Fruit fly (Drosophila melanogaster): ENCODE results near the gene Ge-1.

The Ge-1 gene

DNA sequence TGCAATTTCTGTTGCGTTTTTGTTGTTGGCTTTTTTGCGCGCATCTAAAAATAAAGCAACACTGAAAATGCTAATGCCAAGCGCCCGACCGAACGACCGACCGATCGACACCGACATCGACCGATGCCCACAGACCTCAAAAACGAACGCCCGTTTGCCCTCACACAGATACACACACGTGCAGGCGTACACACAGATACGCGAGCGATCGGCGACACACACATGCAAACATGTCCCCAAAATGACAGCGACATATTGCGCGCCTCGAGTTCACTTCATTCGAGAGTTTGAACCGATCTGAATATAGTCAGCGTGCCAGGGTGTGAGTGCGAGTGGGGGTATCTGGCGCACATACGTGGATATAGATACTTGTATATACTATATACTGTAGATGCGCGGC, 39.5 kb downstream of the Ge-1 start (continued):
- TF ChIP-seq Smox (GFP tag; optimal IDR thresholded peaks at IDR 0.05) (no peak), CG31627 (GFP tag; optimal IDR thresholded peaks at IDR 0.05) (no peak), Lpt (GFP tag; optimal IDR thresholded peaks at IDR 0.05) (peak; percentile 5), fd59A (GFP tag; optimal IDR thresholded peaks at IDR 0.05) (no peak), CG10669 (GFP tag; optimal IDR thresholded peaks at IDR 0.05) (no peak)

DNA sequence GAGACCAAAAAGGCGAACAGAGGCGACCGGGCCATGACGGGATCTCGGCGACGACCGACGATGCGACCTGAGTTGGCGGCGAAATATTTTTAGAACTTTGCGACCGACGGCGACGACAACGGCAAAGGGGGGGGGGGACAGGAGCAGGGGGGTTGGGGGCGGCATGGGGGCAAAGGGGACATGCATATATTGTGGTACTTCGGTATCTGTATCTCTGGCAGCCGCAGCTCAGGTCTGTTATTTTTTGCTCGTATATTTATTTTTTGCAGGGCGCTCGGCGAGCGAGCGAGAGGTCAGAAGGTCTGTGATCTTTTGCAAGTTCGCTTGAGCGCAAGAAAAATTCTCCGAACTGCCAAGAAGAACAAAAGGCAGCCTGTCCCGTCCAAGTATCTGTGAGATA, 41.5 kb downstream of the Ge-1 start:
- no peak for TF ChIP-seq Hr38 (GFP tag; optimal IDR thresholded peaks at IDR 0.05)
- no peak for TF ChIP-seq Ets96B (tag; optimal IDR thresholded peaks at IDR 0.05)
- no peak for TF ChIP-seq esn (GFP tag; optimal IDR thresholded peaks at IDR 0.05)
- peak in 1 of 2 experiments; percentile 2 for TF ChIP-seq ss (GFP tag; optimal IDR thresholded peaks at IDR 0.05)
- peak; percentile 77 for TF ChIP-seq svp (GFP tag)
- peak; percentile 38 for TF ChIP-seq CG9139 (GFP tag; optimal IDR thresholded peaks at IDR 0.05)
- TF ChIP-seq dsx (GFP tag; optimal IDR thresholded peaks at IDR 0.05; ENCODE audit: poor library complexity, severe bottlenecking): peak; percentile 42

DNA sequence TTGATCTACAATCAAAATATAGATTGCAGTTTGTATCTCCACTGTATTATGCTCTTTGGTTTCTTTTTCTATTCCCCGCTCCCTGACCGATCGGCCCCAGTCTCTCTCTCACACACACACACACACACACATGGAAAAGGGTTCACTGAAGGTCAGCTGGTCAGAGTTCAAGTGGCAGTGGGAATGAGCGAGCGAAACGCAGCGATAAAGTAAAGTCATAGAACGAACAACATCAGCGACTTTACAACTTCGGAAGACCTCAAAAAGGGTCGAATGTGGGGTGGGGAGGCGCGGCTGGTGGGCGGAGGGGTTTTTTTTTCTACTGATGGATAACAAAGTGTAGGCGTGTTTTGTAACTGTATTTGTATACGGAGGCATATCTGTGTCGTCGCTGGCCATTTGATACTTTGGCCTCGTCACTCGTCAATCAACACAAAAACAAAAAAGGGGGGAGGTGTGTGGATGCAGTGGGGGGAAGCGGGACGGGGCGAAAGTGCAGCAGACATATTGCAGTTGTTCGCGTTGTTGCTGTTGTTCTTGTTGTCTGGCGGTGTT, 42.5 kb downstream of the Ge-1 start:
- TF ChIP-seq Gug (GFP tag; IDR thresholded peaks at IDR 0.05) (0 out of 2 replicates have a peak, but pooled peaks have one; percentile 21), CG11294 (GFP tag; IDR thresholded peaks at IDR 0.05) (0 out of 2 replicates have a peak, but pooled peaks have one; percentile 1), Ets21C (GFP tag; optimal IDR thresholded peaks at IDR 0.05) (no peak), Hr38 (GFP tag; optimal IDR thresholded peaks at IDR 0.05) (no peak), CG15336 (GFP tag; IDR thresholded peaks at IDR 0.05) (peak; percentile 18; the same call in 1 of the 2 replicates), spab (GFP tag; optimal IDR thresholded peaks at IDR 0.05) (no peak), svp (GFP tag) (peak; percentile 73), CG6163 (GFP tag; IDR thresholded peaks at IDR 0.05) (0 out of 3 replicates have a peak, but pooled peaks have one; percentile 7), Hr4 (GFP tag; optimal IDR thresholded peaks at IDR 0.05) (no peak), CG6276 (GFP tag; optimal IDR thresholded peaks at IDR 0.05) (no peak), topi (GFP tag; optimal IDR thresholded peaks at IDR 0.05) (no peak)

DNA sequence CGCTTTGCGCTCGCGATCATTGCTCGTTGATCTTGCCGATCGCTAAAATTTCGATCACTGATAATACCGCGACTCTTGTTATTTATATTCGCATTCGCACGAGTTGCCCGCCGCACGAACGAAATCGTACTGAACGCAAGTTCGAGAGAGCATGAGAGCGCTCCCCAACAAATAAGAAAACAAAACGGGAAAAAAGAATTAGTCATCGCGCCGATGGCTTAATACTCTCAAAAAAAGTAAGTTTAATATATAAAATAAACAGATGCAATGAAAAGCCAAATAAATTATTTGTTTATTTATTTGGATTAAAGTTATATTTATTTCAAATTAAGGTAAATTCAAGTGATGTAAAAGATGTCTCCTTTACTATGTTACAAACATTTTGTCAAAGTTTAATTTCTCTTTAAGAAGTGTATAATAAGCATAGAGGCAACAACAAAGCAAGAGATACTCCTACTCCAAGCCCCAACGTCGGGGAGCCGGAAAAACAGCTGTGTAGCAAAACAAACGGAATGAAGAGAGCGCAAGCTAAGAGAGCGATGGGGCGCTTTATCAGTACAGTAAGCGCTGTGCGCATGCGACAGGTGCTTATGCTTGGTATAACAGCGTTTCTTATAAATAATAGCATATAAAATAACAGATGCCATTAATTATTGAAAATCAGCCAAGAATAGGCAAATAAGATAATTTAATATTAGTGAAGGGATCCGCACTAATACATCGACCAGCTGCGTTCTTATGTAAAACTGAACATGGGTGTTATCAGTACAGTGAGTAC, 43.2 kb downstream of the Ge-1 start:
- peak; percentile 20; the same call in 1 of the 2 replicates for TF ChIP-seq Gug (GFP tag; IDR thresholded peaks at IDR 0.05)
- TF ChIP-seq CG31627 (GFP tag; optimal IDR thresholded peaks at IDR 0.05): peak; percentile 66
- TF ChIP-seq Hr4 (GFP tag; optimal IDR thresholded peaks at IDR 0.05): peak; percentile 77
- TF ChIP-seq achi (GFP tag; optimal IDR thresholded peaks at IDR 0.05): peak; percentile 66
- no peak for TF ChIP-seq fd85E (GFP tag; optimal IDR thresholded peaks at IDR 0.05)
- TF ChIP-seq CG3032 (tag; optimal IDR thresholded peaks at IDR 0.05): peak; percentile 81
- peak; percentile 56 for TF ChIP-seq vri (GFP tag; optimal IDR thresholded peaks at IDR 0.05)
- TF ChIP-seq Smox (GFP tag; optimal IDR thresholded peaks at IDR 0.05): peak; percentile 68
- TF ChIP-seq CG15336 (GFP tag; IDR thresholded peaks at IDR 0.05): peak; percentile 71
- TF ChIP-seq Ets96B (tag; optimal IDR thresholded peaks at IDR 0.05): peak; percentile 77
- peak; percentile 62 for TF ChIP-seq lz (GFP tag; optimal IDR thresholded peaks at IDR 0.05)
- TF ChIP-seq CG6276 (GFP tag; optimal IDR thresholded peaks at IDR 0.05): peak; percentile 73
- peak; percentile 54 for TF ChIP-seq Lpt (GFP tag; optimal IDR thresholded peaks at IDR 0.05)
- peak; percentile 3 for TF ChIP-seq dac (GFP tag; optimal IDR thresholded peaks at IDR 0.05)
- TF ChIP-seq CG6163 (GFP tag; IDR thresholded peaks at IDR 0.05): peak; percentile 63
- peak; percentile 40 for TF ChIP-seq CG1621 (tag; optimal IDR thresholded peaks at IDR 0.05)
- peak; percentile 71 for TF ChIP-seq CG7368 (GFP tag; optimal IDR thresholded peaks at IDR 0.05)
- TF ChIP-seq salr (GFP tag; optimal IDR thresholded peaks at IDR 0.05): peak; percentile 47 to 82
- peak; percentile 81 for TF ChIP-seq topi (GFP tag; optimal IDR thresholded peaks at IDR 0.05)
- TF ChIP-seq ss (GFP tag; optimal IDR thresholded peaks at IDR 0.05): peak; percentile 88 to 91
- TF ChIP-seq Ets21C (GFP tag; optimal IDR thresholded peaks at IDR 0.05): peak; percentile 52
- TF ChIP-seq Sox14 (GFP tag; optimal IDR thresholded peaks at IDR 0.05): peak; percentile 70
- TF ChIP-seq CG32006 (GFP tag; optimal IDR thresholded peaks at IDR 0.05): peak; percentile 86
- TF ChIP-seq Hr39 (GFP tag; optimal IDR thresholded peaks at IDR 0.05): peak; percentile 67
- peak; percentile 52 for TF ChIP-seq net (GFP tag; optimal IDR thresholded peaks at IDR 0.05)
- TF ChIP-seq Blimp-1 (GFP tag; optimal IDR thresholded peaks at IDR 0.05): peak; percentile 72
- TF ChIP-seq CG11902 (GFP tag; optimal IDR thresholded peaks at IDR 0.05): peak; percentile 47
- peak; percentile 79 for TF ChIP-seq CG3919 (GFP tag; optimal IDR thresholded peaks at IDR 0.05)
- peak; percentile 66 for TF ChIP-seq eg (GFP tag; IDR thresholded peaks at IDR 0.05)
- TF ChIP-seq CG6808 (GFP tag; optimal IDR thresholded peaks at IDR 0.05): peak; percentile 78
- peak; percentile 80 for TF ChIP-seq CG16779 (tag; optimal IDR thresholded peaks at IDR 0.05)
- TF ChIP-seq CG4318 (GFP tag; optimal IDR thresholded peaks at IDR 0.05): peak; percentile 23

Measured in whole organism, prepupa.